Worm (Caenorhabditis elegans) whole organism, young adult: Measurements from ENCODE around the gene M117.1.

Experiments used
- B0019.2 ChIP-seq: fragments of 200-800 bp; sonication (Bioruptor generic); conservative IDR thresholded peaks from 2 replicates; pipeline ENCODE4 v1.3.6; 2022; ENCODE audit warnings: missing genetic modification reagents, missing genetic modification characterization, missing compliant biosample characterization
- F37B4.10 ChIP-seq: fragments of 200-800 bp; sonication (Bioruptor generic); IDR thresholded peaks from 2 replicates; pipeline ENCODE4 v1.3.6; 2022; ENCODE audit warnings: missing genetic modification characterization, missing compliant biosample characterization
- F39B2.1 ChIP-seq: fragments of 200-800 bp; sonication (Bioruptor generic); IDR thresholded peaks from 2 replicates; pipeline ENCODE4 v1.3.6; 2022; ENCODE audit warnings: missing genetic modification reagents, missing genetic modification characterization, missing compliant biosample characterization
- K12H6.12 ChIP-seq: fragments of 200-800 bp; sonication (Bioruptor generic); optimal IDR thresholded peaks from 2 replicates; lab custom pipeline; 2018; ENCODE audit warnings: mild to moderate bottlenecking, missing genetic modification characterization, missing compliant biosample characterization
- T07F8.4 ChIP-seq: sonication (generic microtip); optimal IDR thresholded peaks from 2 replicates; lab custom pipeline; 2016; ENCODE audit warnings: mild to moderate bottlenecking, missing genetic modification characterization, moderate library complexity, missing compliant biosample characterization
- Y53F4B.3 ChIP-seq: fragments of 200-800 bp; sonication (Bioruptor generic); IDR thresholded peaks from 2 replicates; pipeline ENCODE4 v1.3.6; 2022; ENCODE audit warnings: missing genetic modification reagents, missing genetic modification characterization, missing compliant biosample characterization
- Y56A3A.18 ChIP-seq: fragments of 200-800 bp; sonication (Bioruptor generic); IDR thresholded peaks from 2 replicates; pipeline ENCODE4 v1.3.6; 2022; ENCODE audit warnings: missing genetic modification reagents, missing genetic modification characterization, missing compliant biosample characterization
- Y67H2A.10 ChIP-seq: fragments of 200-800 bp; sonication (Bioruptor generic); conservative IDR thresholded peaks from 2 replicates; pipeline ENCODE4 v1.3.6; 2022; ENCODE audit warnings: missing genetic modification reagents, missing genetic modification characterization, missing compliant biosample characterization
- Y95B8A.8 ChIP-seq: fragments of 200-800 bp; sonication (Bioruptor generic); IDR thresholded peaks from 2 replicates; pipeline ENCODE4 v1.3.6; 2022; ENCODE audit warnings: missing genetic modification reagents, missing genetic modification characterization, missing compliant biosample characterization
- akir-1 ChIP-seq: fragments of 200-800 bp; sonication (Bioruptor generic); optimal IDR thresholded peaks from 2 replicates; lab custom pipeline; 2018; ENCODE audit warnings: mild to moderate bottlenecking, missing genetic modification characterization, moderate library complexity, missing compliant biosample characterization
- ama-1 ChIP-seq, 3 experiments: fragments of 150-350 bp in 1 of 3; sonication (generic microtip) in 2 of 3; optimal IDR thresholded peaks; 2 replicates each; lab custom pipeline; 2014 to 2018; ENCODE audit warnings: missing biosample characterization in 2 of 3, missing genetic modification characterization in 2 of 3, missing genetic modification reagents in 2 of 3
- athp-1 ChIP-seq: sonication (generic microtip); optimal IDR thresholded peaks from 2 replicates; lab custom pipeline; 2017; ENCODE audit warnings: mild to moderate bottlenecking, missing genetic modification characterization, missing compliant biosample characterization
- attf-6 ChIP-seq: fragments of 200-800 bp; sonication (Bioruptor generic); IDR thresholded peaks from 2 replicates; pipeline ENCODE4 v1.3.6; 2022; ENCODE audit warnings: missing genetic modification reagents, missing genetic modification characterization, missing compliant biosample characterization
- bed-2 ChIP-seq: fragments of 200-800 bp; sonication (Bioruptor generic); IDR thresholded peaks from 2 replicates; pipeline ENCODE4 v1.3.6; 2022; ENCODE audit warnings: missing genetic modification reagents, missing genetic modification characterization, missing compliant biosample characterization
- ccch-3 ChIP-seq: fragments of 200-800 bp; sonication (Bioruptor generic); optimal IDR thresholded peaks from 2 replicates; lab custom pipeline; 2018; ENCODE audit warnings: mild to moderate bottlenecking, missing genetic modification characterization, missing compliant biosample characterization
- cebp-2 ChIP-seq: fragments of 200-800 bp; sonication (Bioruptor generic); IDR thresholded peaks from 2 replicates; pipeline ENCODE4 v1.3.6; 2022; ENCODE audit warnings: missing genetic modification characterization, missing compliant biosample characterization
- ceh-27 ChIP-seq: fragments of 200-800 bp; sonication (Bioruptor generic); optimal IDR thresholded peaks from 2 replicates; lab custom pipeline; 2018; ENCODE audit warnings: mild to moderate bottlenecking, missing genetic modification characterization, moderate library complexity, missing compliant biosample characterization
- ceh-58 ChIP-seq: fragments of 200-800 bp; sonication (Bioruptor generic); IDR thresholded peaks from 2 replicates; pipeline ENCODE4 v1.3.6; 2022; ENCODE audit warnings: missing genetic modification characterization, missing compliant biosample characterization
- ceh-79 ChIP-seq: sonication (generic microtip); optimal IDR thresholded peaks from 2 replicates; lab custom pipeline; 2017; ENCODE audit warnings: mild to moderate bottlenecking, missing genetic modification characterization, missing compliant biosample characterization
- chd-7 ChIP-seq: sonication (generic microtip); optimal IDR thresholded peaks from 2 replicates; lab custom pipeline; 2016; ENCODE audit warnings: mild to moderate bottlenecking, missing genetic modification characterization, moderate library complexity, missing compliant biosample characterization
- dpl-1 ChIP-seq: fragments of 150-350 bp; optimal IDR thresholded peaks from 2 replicates; lab custom pipeline; 2014; ENCODE audit warnings: missing biosample characterization, missing genetic modification reagents, missing genetic modification characterization
- efl-1 ChIP-seq: fragments of 150-350 bp; optimal IDR thresholded peaks from 2 replicates; lab custom pipeline; 2014; ENCODE audit warnings: missing biosample characterization, missing genetic modification reagents, missing genetic modification characterization
- ets-4 ChIP-seq: fragments of 200-800 bp; sonication (Bioruptor generic); optimal IDR thresholded peaks from 2 replicates; lab custom pipeline; 2018; ENCODE audit warnings: mild to moderate bottlenecking, missing genetic modification characterization, missing compliant biosample characterization
- hrde-1 ChIP-seq: sonication (generic microtip); optimal IDR thresholded peaks from 2 replicates; lab custom pipeline; 2016; ENCODE audit warnings: missing genetic modification characterization, mild to moderate bottlenecking, missing compliant biosample characterization, moderate library complexity, missing genotype, missing genetic modification reagents, borderline replicate concordance
- let-607 ChIP-seq, 2 experiments: fragments of 200-800 bp in 1 of 2; sonication (Bioruptor generic) in 1 of 2; sonication (generic microtip) in 1 of 2; optimal IDR thresholded peaks; 2 replicates each; lab custom pipeline; 2016 to 2018; ENCODE audit warnings: mild to moderate bottlenecking in 2 of 2, missing compliant biosample characterization in 2 of 2, missing genetic modification characterization in 2 of 2, moderate library complexity in 2 of 2, missing genotype in 1 of 2
- lin-40 ChIP-seq: sonication (generic microtip); optimal IDR thresholded peaks from 2 replicates; lab custom pipeline; 2016; ENCODE audit warnings: missing genetic modification characterization, mild to moderate bottlenecking, missing compliant biosample characterization, missing genotype, missing genetic modification reagents
- lsy-27 ChIP-seq: sonication (generic microtip); optimal IDR thresholded peaks from 2 replicates; lab custom pipeline; 2017; ENCODE audit warnings: missing genetic modification characterization, mild to moderate bottlenecking, missing compliant biosample characterization, antibody characterized with exemption, missing genotype, borderline replicate concordance; ENCODE audit not compliant: insufficient read depth
- madf-10 ChIP-seq: sonication (generic microtip); optimal IDR thresholded peaks from 2 replicates; lab custom pipeline; 2016; ENCODE audit warnings: mild to moderate bottlenecking, missing genetic modification characterization, missing compliant biosample characterization
- madf-3 ChIP-seq: fragments of 200-800 bp; sonication (Bioruptor generic); IDR thresholded peaks from 2 replicates; pipeline ENCODE4 v1.3.6; 2022; ENCODE audit warnings: missing genetic modification reagents, missing genetic modification characterization, missing compliant biosample characterization
- mes-4 ChIP-seq: sonication (generic microtip); optimal IDR thresholded peaks from 2 replicates; lab custom pipeline; 2016; ENCODE audit warnings: missing genotype, missing genetic modification characterization, missing compliant biosample characterization
- nfyb-1 ChIP-seq: fragments of 200-800 bp; sonication (Bioruptor generic); IDR thresholded peaks from 2 replicates; pipeline ENCODE4 v1.3.6; 2022; ENCODE audit warnings: missing genetic modification reagents, missing genetic modification characterization, missing compliant biosample characterization
- nhr-120 ChIP-seq: fragments of 200-800 bp; sonication (Bioruptor generic); IDR thresholded peaks from 2 replicates; pipeline ENCODE4 v1.3.6; 2022; ENCODE audit warnings: missing genetic modification characterization, missing compliant biosample characterization
- nhr-27 ChIP-seq: fragments of 200-800 bp; sonication (Bioruptor generic); optimal IDR thresholded peaks from 2 replicates; lab custom pipeline; 2018; ENCODE audit warnings: mild to moderate bottlenecking, missing genetic modification characterization, moderate library complexity, missing compliant biosample characterization
- nhr-80 ChIP-seq: sonication (generic microtip); optimal IDR thresholded peaks from 2 replicates; lab custom pipeline; 2016; ENCODE audit warnings: missing genetic modification characterization, missing compliant biosample characterization
- nhr-90 ChIP-seq: sonication (generic microtip); optimal IDR thresholded peaks from 2 replicates; lab custom pipeline; 2016; ENCODE audit warnings: missing genotype, mild to moderate bottlenecking, missing genetic modification characterization, missing compliant biosample characterization
- pbrm-1 ChIP-seq: fragments of 200-800 bp; sonication (Bioruptor generic); IDR thresholded peaks from 2 replicates; pipeline ENCODE4 v1.3.6; 2022; ENCODE audit warnings: missing genetic modification reagents, missing genetic modification characterization, missing compliant biosample characterization
- sea-2 ChIP-seq: fragments of 200-800 bp; sonication (Bioruptor generic); IDR thresholded peaks from 2 replicates; pipeline ENCODE4 v1.3.6; 2022; ENCODE audit warnings: missing genetic modification characterization, missing compliant biosample characterization
- snpc-3.4 ChIP-seq: sonication (generic microtip); optimal IDR thresholded peaks from 2 replicates; lab custom pipeline; 2017; ENCODE audit warnings: missing genetic modification characterization, mild to moderate bottlenecking, missing compliant biosample characterization, antibody characterized with exemption, moderate library complexity, missing genotype, missing genetic modification reagents
- tbp1 ChIP-seq: fragments of 200-800 bp; sonication (Bioruptor generic); optimal IDR thresholded peaks from 2 replicates; lab custom pipeline; 2018; ENCODE audit warnings: mild to moderate bottlenecking, missing genetic modification characterization, missing compliant biosample characterization
- tlf-1 ChIP-seq: fragments of 200-800 bp; sonication (Bioruptor generic); optimal IDR thresholded peaks from 2 replicates; lab custom pipeline; 2018; ENCODE audit warnings: mild to moderate bottlenecking, missing genetic modification characterization, missing compliant biosample characterization
- unc-130 ChIP-seq: sonication (generic microtip); optimal IDR thresholded peaks from 2 replicates; lab custom pipeline; 2016; ENCODE audit warnings: missing genetic modification reagents, missing genetic modification characterization, missing compliant biosample characterization
- ztf-25 ChIP-seq: fragments of 200-800 bp; sonication (Bioruptor generic); IDR thresholded peaks from 2 replicates; pipeline ENCODE4 v1.3.6; 2022; ENCODE audit warnings: missing genetic modification reagents, missing genetic modification characterization, missing compliant biosample characterization
- ztf-3 ChIP-seq: fragments of 200-800 bp; sonication (Bioruptor generic); optimal IDR thresholded peaks from 2 replicates; lab custom pipeline; 2018; ENCODE audit warnings: mild to moderate bottlenecking, missing genetic modification characterization, missing compliant biosample characterization

Gene M117.1

DNA sequence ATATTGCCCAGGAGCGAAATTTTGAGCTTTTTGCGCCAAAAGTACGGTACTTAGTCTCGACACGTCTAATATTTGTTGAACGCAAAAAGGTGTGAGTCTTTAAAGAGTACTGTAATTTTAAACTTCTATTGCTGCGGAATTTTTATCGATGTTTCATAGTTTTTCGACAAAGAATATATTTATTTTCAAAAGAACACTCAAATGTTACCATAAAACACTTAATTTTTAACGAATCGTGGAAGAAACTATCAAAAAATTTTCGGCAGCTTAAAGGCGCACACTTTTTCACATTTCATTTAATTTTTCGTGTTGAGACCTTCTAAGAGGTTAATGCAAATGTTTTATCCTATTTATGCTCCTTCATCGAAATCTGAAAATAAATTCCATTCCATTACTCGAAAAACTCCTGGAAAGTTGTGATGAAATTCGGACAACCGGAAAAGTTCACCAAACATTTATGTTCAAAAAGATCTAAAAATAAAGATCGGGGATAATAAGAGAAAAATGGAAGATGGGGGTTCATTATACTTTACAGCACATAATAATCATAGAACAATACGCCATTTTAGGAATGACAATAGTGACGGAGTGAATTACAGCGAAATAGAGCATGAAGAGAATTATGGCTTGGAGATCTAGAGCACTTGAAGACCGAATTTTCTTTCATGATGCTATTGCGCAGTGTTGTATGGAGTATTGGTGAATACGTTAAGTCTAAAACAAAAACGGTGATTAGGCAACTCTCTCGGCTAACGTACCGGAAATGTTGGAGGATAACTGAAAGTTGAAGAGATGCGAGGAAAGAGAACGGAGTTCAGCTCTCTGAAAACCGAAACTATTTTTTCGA is 6.2 kb downstream of the M117.1 start (continued):
- no peak for TF ChIP-seq nhr-27 (tag; lab: Kevin White, UChicago)
- no peak for TF ChIP-seq ccch-3
- peak; percentile 64 for TF ChIP-seq madf-3 (GFP tag; lab: Robert Waterston, UW)
- TF ChIP-seq nfyb-1 (GFP tag; lab: Robert Waterston, UW): no peak
- TF ChIP-seq madf-10 (tag; lab: Kevin White, UChicago): no peak

ce11 chrIV:11821591-11822361 is 7.7 kb downstream of the M117.1 start, which contains the start of the genes par-5 and M117.3:
Gene par-5 (minus strand): TSS chrIV:11821924.
Gene M117.3 (plus strand): TSS chrIV:11822206.
- TF ChIP-seq mes-4 (tag; lab: Kevin White, UChicago): no peak
- TF ChIP-seq pbrm-1 (GFP tag; lab: Robert Waterston, UW): peak; percentile 67; the same call in 1 of the 2 replicates
- no peak for TF ChIP-seq efl-1 (GFP tag; lab: Kevin White, UChicago)
- TF ChIP-seq lin-40 (tag; lab: Kevin White, UChicago): peak; percentile 69
- TF ChIP-seq ztf-25 (GFP tag; lab: Robert Waterston, UW): no peak
- TF ChIP-seq sea-2: 0 out of 2 replicates have a peak, but pooled peaks have one; percentile 26
- no peak; the same call in 1 of the 2 replicates for TF ChIP-seq Y67H2A.10 (GFP tag; lab: Robert Waterston, UW)
- TF ChIP-seq nhr-80: peak; percentile 92
- peak; percentile 55; the same call in 1 of the 2 replicates for TF ChIP-seq Y95B8A.8 (GFP tag; lab: Robert Waterston, UW)
- TF ChIP-seq hrde-1 (tag; lab: Kevin White, UChicago): no peak
- TF ChIP-seq ztf-3 (GFP tag; lab: Kevin White, UChicago): peak; percentile 35
- TF ChIP-seq ets-4 (GFP tag; lab: Kevin White, UChicago): peak; percentile 5
- TF ChIP-seq cebp-2 (GFP tag; lab: Robert Waterston, UW): no peak
- TF ChIP-seq madf-10 (tag; lab: Kevin White, UChicago): peak; percentile 64
- TF ChIP-seq athp-1: peak; percentile 70
- TF ChIP-seq ceh-27 (GFP tag; lab: Kevin White, UChicago): peak; percentile 90
- TF ChIP-seq K12H6.12 (tag; lab: Kevin White, UChicago): peak; percentile 76
- TF ChIP-seq unc-130 (GFP tag; lab: Kevin White, UChicago): no peak
- TF ChIP-seq ceh-58 (GFP tag; lab: Robert Waterston, UW): no peak
- TF ChIP-seq attf-6 (GFP tag; lab: Robert Waterston, UW): peak; percentile 33; the same call in 1 of the 2 replicates
- TF ChIP-seq snpc-3.4 (tag; lab: Kevin White, UChicago): no peak
- no peak for TF ChIP-seq ama-1 (optimal IDR thresholded peaks at IDR 0.05; lab: Kevin White, UChicago)
- no peak for TF ChIP-seq ama-1 (GFP tag; optimal IDR thresholded peaks at IDR 0.05; lab: Kevin White, UChicago)
- TF ChIP-seq Y53F4B.3: no peak
- TF ChIP-seq chd-7: peak; percentile 53
- peak; percentile 21 for TF ChIP-seq tlf-1 (GFP tag; lab: Kevin White, UChicago)
- no peak for TF ChIP-seq akir-1 (GFP tag; lab: Kevin White, UChicago)
- TF ChIP-seq B0019.2: peak; percentile 40; the same call in 1 of the 2 replicates
- TF ChIP-seq ceh-79 (tag; lab: Kevin White, UChicago): no peak
- TF ChIP-seq F37B4.10 (GFP tag; lab: Robert Waterston, UW): no peak
- no peak for TF ChIP-seq bed-2 (GFP tag; lab: Robert Waterston, UW)
- peak; percentile 36 to 39 for TF ChIP-seq let-607 (tag; optimal IDR thresholded peaks at IDR 0.05; lab: Kevin White, UChicago)
- no peak for TF ChIP-seq dpl-1 (GFP tag; lab: Kevin White, UChicago)
- TF ChIP-seq nhr-120 (GFP tag; lab: Robert Waterston, UW): no peak
- no peak for TF ChIP-seq Y56A3A.18 (GFP tag; lab: Robert Waterston, UW)
- no peak for TF ChIP-seq F39B2.1 (GFP tag; lab: Robert Waterston, UW)
- no peak for TF ChIP-seq lsy-27 (tag; lab: Kevin White, UChicago)
- peak; percentile 27 for TF ChIP-seq nhr-90 (tag; lab: Kevin White, UChicago)
- peak; percentile 73 for TF ChIP-seq T07F8.4 (tag; lab: Kevin White, UChicago)
- peak; percentile 65 for TF ChIP-seq tbp1 (GFP tag; lab: Kevin White, UChicago)
